Worm (Caenorhabditis elegans) whole organism, early embryonic: ENCODE results near the gene puf-12.

ENCODE experiments used
- B0310.2 ChIP-seq: sonication (generic microtip); optimal IDR thresholded peaks from 2 replicates; lab custom pipeline; 2016; ENCODE audit warnings: mild to moderate bottlenecking, missing genetic modification characterization, missing compliant biosample characterization
- F13C5.2 ChIP-seq: sonication (generic microtip); optimal IDR thresholded peaks from 2 replicates; lab custom pipeline; 2017; ENCODE audit warnings: mild to moderate bottlenecking, missing genetic modification characterization, inconsistent platforms, missing compliant biosample characterization
- aly-1 ChIP-seq: sonication (generic microtip); optimal IDR thresholded peaks from 2 replicates; lab custom pipeline; 2016; ENCODE audit warnings: missing genetic modification characterization, missing compliant biosample characterization
- ama-1 ChIP-seq: fragments of 150-350 bp; optimal IDR thresholded peaks from 2 replicates; lab custom pipeline; 2014
- ceh-13 ChIP-seq: fragments of 200-800 bp; sonication (Bioruptor generic); optimal IDR thresholded peaks from 2 replicates; lab custom pipeline; 2018; ENCODE audit warnings: mild to moderate bottlenecking, missing genetic modification characterization, missing compliant biosample characterization
- ceh-36 ChIP-seq: sonication (generic microtip); optimal IDR thresholded peaks from 2 replicates; lab custom pipeline; 2016; ENCODE audit warnings: missing genetic modification characterization, inconsistent platforms, missing compliant biosample characterization
- ets-7 ChIP-seq: sonication (generic microtip); optimal IDR thresholded peaks from 2 replicates; lab custom pipeline; 2016; ENCODE audit warnings: missing genotype, missing genetic modification characterization, missing compliant biosample characterization
- flt-1 ChIP-seq: fragments of 200-800 bp; sonication (Bioruptor generic); IDR thresholded peaks from 2 replicates; pipeline ENCODE4 v1.3.6; 2022; ENCODE audit warnings: missing genetic modification characterization, missing compliant biosample characterization
- hmbx-1 ChIP-seq: sonication (generic microtip); optimal IDR thresholded peaks from 2 replicates; lab custom pipeline; 2016; ENCODE audit warnings: mild to moderate bottlenecking, missing genetic modification characterization, missing compliant biosample characterization
- hmg-4 ChIP-seq: fragments of 200-800 bp; sonication (Bioruptor generic); optimal IDR thresholded peaks from 2 replicates; lab custom pipeline; 2018; ENCODE audit warnings: mild to moderate bottlenecking, missing genetic modification characterization, missing compliant biosample characterization
- hnd-1 ChIP-seq: sonication (generic microtip); optimal IDR thresholded peaks from 2 replicates; lab custom pipeline; 2016; ENCODE audit warnings: missing genetic modification characterization, missing compliant biosample characterization
- pes-1 ChIP-seq: fragments of 200-800 bp; sonication (Bioruptor generic); IDR thresholded peaks from 2 replicates; pipeline ENCODE4 v1.3.6; 2022; ENCODE audit warnings: missing genetic modification reagents, missing genetic modification characterization, missing compliant biosample characterization
- scrt-1 ChIP-seq: fragments of 200-800 bp; sonication (Bioruptor generic); IDR thresholded peaks from 2 replicates; pipeline ENCODE4 v1.3.6; 2022; ENCODE audit warnings: missing genetic modification characterization, missing compliant biosample characterization
- sea-1 ChIP-seq: fragments of 200-800 bp; sonication (Bioruptor generic); conservative IDR thresholded peaks from 2 replicates; pipeline ENCODE4 v1.3.6; 2022; ENCODE audit warnings: missing genetic modification characterization, missing compliant biosample characterization
- tbx-11 ChIP-seq: fragments of 200-800 bp; sonication (Bioruptor generic); IDR thresholded peaks from 2 replicates; pipeline ENCODE4 v1.3.6; 2022; ENCODE audit warnings: missing genetic modification characterization, missing compliant biosample characterization
- tbx-37 ChIP-seq: fragments of 200-800 bp; sonication (Bioruptor generic); conservative IDR thresholded peaks from 2 replicates; pipeline ENCODE4 v1.3.6; 2022; ENCODE audit warnings: missing genetic modification reagents, missing genetic modification characterization, missing compliant biosample characterization
- tra-4 ChIP-seq: sonication (generic microtip); optimal IDR thresholded peaks from 2 replicates; lab custom pipeline; 2017; ENCODE audit warnings: missing genetic modification characterization, missing compliant biosample characterization

Gene puf-12

DNA sequence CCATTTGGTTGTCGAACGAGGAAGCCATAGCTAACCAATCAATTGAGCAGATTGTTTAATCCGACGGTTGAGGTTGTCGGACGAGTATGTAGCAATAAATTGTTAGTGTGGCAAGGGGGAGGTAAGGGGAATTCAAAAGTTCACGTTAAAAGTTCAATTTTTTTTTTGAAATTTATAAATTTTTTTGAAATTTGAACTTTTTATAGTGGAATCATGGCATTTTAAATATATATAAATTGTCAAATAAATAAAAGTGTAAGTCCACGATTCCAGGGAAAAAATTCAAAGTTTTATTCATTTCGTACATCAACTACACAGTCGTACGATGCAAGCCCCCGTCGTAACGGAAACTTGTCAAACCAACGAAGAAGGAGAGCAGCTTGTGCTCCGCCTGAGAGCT is 8.3 kb downstream of the puf-12 start, which contains the start of the genes ZK945.7 and ZK945.8:
Gene ZK945.7, minus strand, starts transcription at position 101 of the 400 bp plus-strand sequence.
Gene ZK945.8, plus strand, starts transcription at position 275 of the 400 bp plus-strand sequence.
- TF ChIP-seq hmbx-1 (no peak), pes-1 (GFP tag; lab: Robert Waterston, UW) (no peak), aly-1 (tag; lab: Kevin White, UChicago) (no peak), hnd-1 (tag; lab: Kevin White, UChicago) (no peak), scrt-1 (GFP tag; lab: Robert Waterston, UW) (no peak), ets-7 (tag; lab: Kevin White, UChicago) (no peak), B0310.2 (tag; lab: Kevin White, UChicago) (no peak), ceh-13 (GFP tag; lab: Kevin White, UChicago) (no peak), tra-4 (no peak), sea-1 (GFP tag; lab: Robert Waterston, UW) (no peak), hmg-4 (GFP tag; lab: Kevin White, UChicago) (no peak), ama-1 (no peak), tbx-37 (GFP tag; lab: Robert Waterston, UW) (no peak), tbx-11 (GFP tag; lab: Robert Waterston, UW) (no peak), ceh-36 (tag; lab: Kevin White, UChicago) (no peak), flt-1 (GFP tag; lab: Robert Waterston, UW) (no peak), F13C5.2 (tag; lab: Kevin White, UChicago) (no peak)

- TF ChIP-seq hnd-1 (tag; lab: Kevin White, UChicago), result no peak
- TF ChIP-seq flt-1 (GFP tag; lab: Robert Waterston, UW), result no peak
- TF ChIP-seq ama-1, result no peak
- TF ChIP-seq hmg-4 (GFP tag; lab: Kevin White, UChicago), result no peak
- TF ChIP-seq aly-1 (tag; lab: Kevin White, UChicago), result no peak
- TF ChIP-seq ets-7 (tag; lab: Kevin White, UChicago), result no peak
- no peak for TF ChIP-seq hmbx-1
- no peak for TF ChIP-seq pes-1 (GFP tag; lab: Robert Waterston, UW)
- no peak for TF ChIP-seq sea-1 (GFP tag; lab: Robert Waterston, UW)
- no peak for TF ChIP-seq tbx-11 (GFP tag; lab: Robert Waterston, UW)
- no peak for TF ChIP-seq ceh-13 (GFP tag; lab: Kevin White, UChicago)
- no peak for TF ChIP-seq ceh-36 (tag; lab: Kevin White, UChicago)
- TF ChIP-seq tbx-37 (GFP tag; lab: Robert Waterston, UW), result no peak
- no peak for TF ChIP-seq tra-4
- TF ChIP-seq scrt-1 (GFP tag; lab: Robert Waterston, UW), result no peak
- no peak for TF ChIP-seq B0310.2 (tag; lab: Kevin White, UChicago)
- TF ChIP-seq F13C5.2 (tag; lab: Kevin White, UChicago), result no peak
Measured at ce11 chrII:10116690-10117089, 16.6 kb downstream of the puf-12 start.

DNA sequence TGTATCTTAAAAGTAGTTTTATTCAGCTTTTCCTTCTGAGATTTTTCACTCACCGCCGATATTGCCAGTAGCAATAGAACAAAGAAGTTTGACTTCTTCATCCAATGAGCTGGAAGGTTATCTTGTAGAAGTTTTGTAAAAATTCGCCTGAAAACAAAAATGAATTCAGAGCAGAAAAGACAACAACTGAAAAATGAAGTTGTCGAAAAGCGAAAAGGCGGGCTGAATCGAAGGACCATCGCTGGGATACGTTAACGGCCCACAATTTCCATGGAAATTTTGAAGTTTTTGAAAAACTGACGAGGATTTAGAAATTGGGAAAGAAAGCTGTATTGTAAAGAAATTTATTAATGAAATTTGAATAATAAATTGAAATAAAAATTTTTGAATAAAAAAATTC is 21.6 kb downstream of the puf-12 start, which contains the start of gene lov-1:
Gene lov-1, minus strand, starts transcription at position 101 of the 400 bp plus-strand sequence.
- TF ChIP-seq ets-7 (tag; lab: Kevin White, UChicago) (no peak), ceh-36 (tag; lab: Kevin White, UChicago) (no peak), scrt-1 (GFP tag; lab: Robert Waterston, UW) (no peak), hmg-4 (GFP tag; lab: Kevin White, UChicago) (no peak), ceh-13 (GFP tag; lab: Kevin White, UChicago) (no peak), hmbx-1 (no peak), aly-1 (tag; lab: Kevin White, UChicago) (no peak), pes-1 (GFP tag; lab: Robert Waterston, UW) (no peak), flt-1 (GFP tag; lab: Robert Waterston, UW) (no peak), tra-4 (no peak), tbx-11 (GFP tag; lab: Robert Waterston, UW) (no peak), hnd-1 (tag; lab: Kevin White, UChicago) (no peak)

DNA sequence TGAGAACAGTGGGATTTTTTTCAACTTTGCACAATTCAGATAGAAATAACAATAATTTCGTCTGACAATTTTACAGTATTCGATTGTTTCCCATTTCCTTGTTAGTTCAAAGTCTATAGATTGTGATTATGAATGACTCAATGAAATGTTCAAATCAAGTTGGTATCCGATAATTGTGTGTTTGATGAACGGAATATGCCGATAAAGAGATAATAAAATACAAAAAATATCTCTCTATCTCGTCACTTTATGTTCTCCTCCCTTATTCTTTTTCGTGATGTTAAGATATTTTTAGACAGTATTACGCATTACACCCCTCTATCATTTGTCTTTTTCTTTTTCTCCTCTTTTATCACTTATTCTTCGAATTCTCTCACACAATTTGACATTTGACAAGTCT is 22.4 kb downstream of the puf-12 start, which contains the start of gene F27E5.7:
Gene F27E5.7, plus strand, starts transcription at position 301 of the 400 bp plus-strand sequence.
- TF ChIP-seq tbx-37 (GFP tag; lab: Robert Waterston, UW), result no peak
- TF ChIP-seq pes-1 (GFP tag; lab: Robert Waterston, UW), result no peak
- TF ChIP-seq tbx-11 (GFP tag; lab: Robert Waterston, UW), result no peak
- TF ChIP-seq hmbx-1, result no peak
- TF ChIP-seq ets-7 (tag; lab: Kevin White, UChicago), result no peak
- no peak for TF ChIP-seq ceh-36 (tag; lab: Kevin White, UChicago)
- no peak for TF ChIP-seq hnd-1 (tag; lab: Kevin White, UChicago)
- no peak for TF ChIP-seq ceh-13 (GFP tag; lab: Kevin White, UChicago)

- no peak for TF ChIP-seq ceh-36 (tag; lab: Kevin White, UChicago)
- no peak for TF ChIP-seq tbx-11 (GFP tag; lab: Robert Waterston, UW)
- no peak for TF ChIP-seq tbx-37 (GFP tag; lab: Robert Waterston, UW)
- TF ChIP-seq sea-1 (GFP tag; lab: Robert Waterston, UW), result no peak
- TF ChIP-seq ama-1, result no peak
- TF ChIP-seq F13C5.2 (tag; lab: Kevin White, UChicago), result no peak
- no peak for TF ChIP-seq aly-1 (tag; lab: Kevin White, UChicago)
- no peak for TF ChIP-seq ceh-13 (GFP tag; lab: Kevin White, UChicago)
Measured at ce11 chrII:10127389-10127788, 27.3 kb downstream of the puf-12 start, which contains the start of gene F27E5.8. TSS of gene F27E5.8 (minus strand) at chrII:10127489.

DNA sequence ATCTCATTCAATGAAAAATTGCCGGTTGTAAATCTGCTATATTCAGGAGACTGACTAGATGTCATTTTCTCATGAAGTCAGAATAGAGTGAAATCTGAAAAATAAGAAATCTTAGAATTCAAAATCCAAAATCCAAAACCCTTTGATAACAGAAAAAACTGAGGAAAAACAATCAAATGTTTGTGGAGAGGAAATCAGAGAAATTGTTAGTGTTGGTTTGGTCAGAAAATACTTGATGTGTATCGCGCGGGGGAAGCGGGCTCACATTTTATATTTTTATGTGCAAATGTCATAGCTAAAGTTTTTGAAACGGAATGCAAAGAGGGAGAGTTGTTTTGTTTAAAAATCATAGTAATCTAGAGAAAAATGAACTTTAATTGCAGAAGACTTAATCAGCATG is 31.6 kb downstream of the puf-12 start, which contains the start of gene F27E5.5:
Gene F27E5.5, minus strand, starts transcription at position 101 of the 400 bp plus-strand sequence.
- TF ChIP-seq scrt-1 (GFP tag; lab: Robert Waterston, UW), result no peak
- no peak for TF ChIP-seq tbx-11 (GFP tag; lab: Robert Waterston, UW)
- TF ChIP-seq ets-7 (tag; lab: Kevin White, UChicago), result no peak
- TF ChIP-seq tra-4, result no peak
- no peak for TF ChIP-seq flt-1 (GFP tag; lab: Robert Waterston, UW)
- no peak for TF ChIP-seq ceh-36 (tag; lab: Kevin White, UChicago)
- no peak for TF ChIP-seq hnd-1 (tag; lab: Kevin White, UChicago)
- no peak for TF ChIP-seq sea-1 (GFP tag; lab: Robert Waterston, UW)
- no peak for TF ChIP-seq tbx-37 (GFP tag; lab: Robert Waterston, UW)
- no peak for TF ChIP-seq F13C5.2 (tag; lab: Kevin White, UChicago)
- no peak for TF ChIP-seq B0310.2 (tag; lab: Kevin White, UChicago)
- TF ChIP-seq hmbx-1, result no peak
- no peak for TF ChIP-seq pes-1 (GFP tag; lab: Robert Waterston, UW)
- TF ChIP-seq aly-1 (tag; lab: Kevin White, UChicago), result no peak
- no peak for TF ChIP-seq ceh-13 (GFP tag; lab: Kevin White, UChicago)
- TF ChIP-seq ama-1, result no peak
- no peak for TF ChIP-seq hmg-4 (GFP tag; lab: Kevin White, UChicago)
